Worm (Caenorhabditis elegans) whole organism, L3 larva: ENCODE data around the gene clec-150.

Experiments
- R02D3.7 ChIP-seq: fragments of 150-350 bp; optimal IDR thresholded peaks from 2 replicates; lab custom pipeline; 2014; ENCODE audit warnings: missing biosample characterization, missing genetic modification characterization
- ZK546.5 ChIP-seq: sonication (generic microtip); optimal IDR thresholded peaks from 2 replicates; lab custom pipeline; 2017; ENCODE audit warnings: missing biosample characterization, missing genetic modification characterization
- ama-1 ChIP-seq: fragments of 150-350 bp; optimal IDR thresholded peaks from 2 replicates; lab custom pipeline; 2018
- ceh-16 ChIP-seq: sonication (generic microtip); optimal IDR thresholded peaks from 2 replicates; lab custom pipeline; 2017; ENCODE audit warnings: missing biosample characterization, missing genetic modification characterization
- ceh-28 ChIP-seq: fragments of 150-350 bp; optimal IDR thresholded peaks from 2 replicates; lab custom pipeline; 2014; ENCODE audit warnings: missing biosample characterization, missing genetic modification reagents, missing genetic modification characterization
- ceh-9 ChIP-seq: sonication (generic microtip); optimal IDR thresholded peaks from 2 replicates; lab custom pipeline; 2018; ENCODE audit warnings: missing biosample characterization, missing genetic modification characterization
- daf-12 ChIP-seq: fragments of 150-350 bp; optimal IDR thresholded peaks from 2 replicates; lab custom pipeline; 2014; ENCODE audit warnings: missing biosample characterization, missing genetic modification reagents, missing genetic modification characterization
- egl-27 ChIP-seq: sonication (generic microtip); optimal IDR thresholded peaks from 4 replicates; lab custom pipeline; 2017; ENCODE audit warnings: missing biosample characterization, missing genetic modification reagents, missing genetic modification characterization
- egl-5 ChIP-seq: fragments of 150-350 bp; optimal IDR thresholded peaks from 2 replicates; lab custom pipeline; 2017; ENCODE audit warnings: missing biosample characterization, missing genetic modification reagents, missing genetic modification characterization, inconsistent platforms
- elt-1 ChIP-seq: fragments of 150-350 bp; optimal IDR thresholded peaks from 2 replicates; lab custom pipeline; 2014; ENCODE audit warnings: missing biosample characterization, missing genetic modification characterization
- elt-2 ChIP-seq: sonication (generic microtip); optimal IDR thresholded peaks from 2 replicates; lab custom pipeline; 2016; ENCODE audit warnings: missing genetic modification reagents, mild to moderate bottlenecking, missing genetic modification characterization, missing compliant biosample characterization
- fkh-10 ChIP-seq: sonication (generic microtip); optimal IDR thresholded peaks from 2 replicates; lab custom pipeline; 2017; ENCODE audit warnings: missing biosample characterization, missing genetic modification reagents, missing genetic modification characterization
- fkh-2 ChIP-seq: fragments of 150-350 bp; optimal IDR thresholded peaks from 2 replicates; lab custom pipeline; 2014; ENCODE audit warnings: missing biosample characterization, missing genetic modification reagents, missing genetic modification characterization
- fos-1 ChIP-seq: fragments of 150-350 bp; optimal IDR thresholded peaks from 2 replicates; lab custom pipeline; 2014; ENCODE audit warnings: missing biosample characterization, missing genetic modification characterization
- hmg-11 ChIP-seq: sonication (generic microtip); optimal IDR thresholded peaks from 2 replicates; lab custom pipeline; 2016; ENCODE audit warnings: missing genetic modification characterization, missing compliant biosample characterization
- jun-1 ChIP-seq: fragments of 150-350 bp; optimal IDR thresholded peaks from 2 replicates; lab custom pipeline; 2014; ENCODE audit warnings: missing biosample characterization, missing genetic modification reagents, missing genetic modification characterization
- lin-15B ChIP-seq: fragments of 150-350 bp; optimal IDR thresholded peaks from 2 replicates; lab custom pipeline; 2014; ENCODE audit warnings: missing biosample characterization, missing genetic modification characterization
- lin-39 ChIP-seq: fragments of 150-350 bp; optimal IDR thresholded peaks from 2 replicates; lab custom pipeline; 2018; ENCODE audit warnings: missing biosample characterization, missing genetic modification reagents, missing genetic modification characterization
- lsy-12 ChIP-seq: sonication (generic microtip); optimal IDR thresholded peaks from 2 replicates; lab custom pipeline; 2016; ENCODE audit warnings: mild to moderate bottlenecking, missing genetic modification characterization, missing compliant biosample characterization
- nfya-1 ChIP-seq: sonication (generic microtip); optimal IDR thresholded peaks from 2 replicates; lab custom pipeline; 2017; ENCODE audit warnings: missing genetic modification characterization, mild to moderate bottlenecking, missing compliant biosample characterization, antibody characterized with exemption, moderate library complexity; ENCODE audit not compliant: insufficient read depth
- nhr-11 ChIP-seq: fragments of 150-350 bp; optimal IDR thresholded peaks from 2 replicates; lab custom pipeline; 2014; ENCODE audit warnings: missing biosample characterization, missing genetic modification characterization
- nhr-23 ChIP-seq: fragments of 150-350 bp; optimal IDR thresholded peaks from 2 replicates; lab custom pipeline; 2014; ENCODE audit warnings: missing biosample characterization, missing genetic modification reagents, missing genetic modification characterization
- nhr-237 ChIP-seq: fragments of 150-350 bp; optimal IDR thresholded peaks from 2 replicates; lab custom pipeline; 2014; ENCODE audit warnings: missing biosample characterization, missing genetic modification characterization
- nhr-25 ChIP-seq: sonication (generic microtip); optimal IDR thresholded peaks from 2 replicates; lab custom pipeline; 2017; ENCODE audit warnings: missing biosample characterization, missing genetic modification characterization
- nhr-43 ChIP-seq: sonication (generic microtip); optimal IDR thresholded peaks from 2 replicates; lab custom pipeline; 2016; ENCODE audit warnings: mild to moderate bottlenecking, missing genetic modification characterization, missing compliant biosample characterization; ENCODE audit not compliant: poor library complexity, severe bottlenecking
- nhr-76 ChIP-seq: fragments of 150-350 bp; sonication (generic microtip); optimal IDR thresholded peaks from 5 replicates; lab custom pipeline; 2014; ENCODE audit warnings: missing biosample characterization, missing genetic modification characterization
- nhr-77 ChIP-seq: fragments of 150-350 bp; optimal IDR thresholded peaks from 2 replicates; lab custom pipeline; 2014; ENCODE audit warnings: missing biosample characterization, missing genetic modification characterization
- pha-4 ChIP-seq: fragments of 150-350 bp; optimal IDR thresholded peaks from 2 replicates; lab custom pipeline; 2014; ENCODE audit warnings: missing biosample characterization, missing genetic modification reagents, missing genetic modification characterization
- pqm-1 ChIP-seq: fragments of 150-350 bp; optimal IDR thresholded peaks from 2 replicates; lab custom pipeline; 2017; ENCODE audit warnings: missing biosample characterization, missing genetic modification characterization, inconsistent platforms
- snpc-4 ChIP-seq: fragments of 150-350 bp; optimal IDR thresholded peaks from 2 replicates; lab custom pipeline; 2014; ENCODE audit warnings: missing biosample characterization, missing genetic modification characterization
- tbx-2 ChIP-seq: sonication (generic microtip); optimal IDR thresholded peaks from 2 replicates; lab custom pipeline; 2016; ENCODE audit warnings: mild to moderate bottlenecking, missing genetic modification characterization, missing compliant biosample characterization
- unc-39 ChIP-seq: sonication (generic microtip); optimal IDR thresholded peaks from 4 replicates; lab custom pipeline; 2017; ENCODE audit warnings: missing biosample characterization, missing genetic modification characterization
- unc-62 ChIP-seq: fragments of 150-350 bp; sonication (generic microtip); optimal IDR thresholded peaks from 4 replicates; lab custom pipeline; 2014; ENCODE audit warnings: missing biosample characterization, missing genetic modification reagents, missing genetic modification characterization
- ztf-4 ChIP-seq: fragments of 150-350 bp; optimal IDR thresholded peaks from 2 replicates; lab custom pipeline; 2014; ENCODE audit warnings: missing biosample characterization, missing genetic modification characterization

clec-150 gene

ce11 chrIII:1001297-1001696 is 1.2 kb upstream of the clec-150 start, which contains the start of gene R06B10.7:
Gene R06B10.7 (minus strand): TSS chrIII:1001397.
- no peak for TF ChIP-seq nfya-1 (tag; lab: Kevin White, UChicago)
- no peak for TF ChIP-seq nhr-25
- no peak for TF ChIP-seq unc-39 (tag; lab: Kevin White, UChicago)
- TF ChIP-seq nhr-237 (tag; lab: Kevin White, UChicago) = no peak
- no peak for TF ChIP-seq tbx-2 (tag; lab: Kevin White, UChicago)
- TF ChIP-seq pqm-1 = no peak
- TF ChIP-seq nhr-43 (tag; lab: Kevin White, UChicago) = no peak

- no peak for TF ChIP-seq pha-4
- no peak for TF ChIP-seq unc-62 (GFP tag; lab: Kevin White, UChicago)
- no peak for TF ChIP-seq jun-1 (tag; lab: Kevin White, UChicago)
- no peak for TF ChIP-seq nhr-25
- TF ChIP-seq fkh-2 = no peak
- no peak for TF ChIP-seq lin-15B (tag; lab: Kevin White, UChicago)
- TF ChIP-seq fkh-10 = no peak
- no peak for TF ChIP-seq nhr-76 (tag; lab: Kevin White, UChicago)
- no peak for TF ChIP-seq nhr-11 (tag; lab: Kevin White, UChicago)
- TF ChIP-seq egl-27 (tag; lab: Kevin White, UChicago) = no peak
- TF ChIP-seq R02D3.7 (tag; lab: Kevin White, UChicago) = no peak
- no peak for TF ChIP-seq nhr-43 (tag; lab: Kevin White, UChicago)
- TF ChIP-seq lsy-12 (tag; lab: Kevin White, UChicago) = no peak
- no peak for TF ChIP-seq lin-39 (tag; lab: Kevin White, UChicago)
- TF ChIP-seq nhr-77 = no peak
- no peak for TF ChIP-seq egl-5 (tag; lab: Kevin White, UChicago)
- TF ChIP-seq ceh-16 (tag; lab: Kevin White, UChicago) = no peak
- TF ChIP-seq ztf-4 (tag; lab: Kevin White, UChicago) = no peak
Observed at ce11 chrIII:1004464-1004863, 2.0 kb downstream of the clec-150 start.

ce11 chrIII:1007143-1007905 is 4.8 kb downstream of the clec-150 start:
- TF ChIP-seq egl-5 (tag; lab: Kevin White, UChicago) (no peak), egl-27 (tag; lab: Kevin White, UChicago) (no peak), fos-1 (tag; lab: Kevin White, UChicago) (no peak), elt-1 (no peak), pha-4 (no peak), nhr-76 (tag; lab: Kevin White, UChicago) (no peak), lsy-12 (tag; lab: Kevin White, UChicago) (no peak), lin-15B (tag; lab: Kevin White, UChicago) (no peak), lin-39 (tag; lab: Kevin White, UChicago) (no peak), R02D3.7 (tag; lab: Kevin White, UChicago) (no peak), ceh-9 (tag; lab: Kevin White, UChicago) (no peak), elt-2 (tag; lab: Kevin White, UChicago) (no peak), nhr-11 (tag; lab: Kevin White, UChicago) (no peak), unc-62 (GFP tag; lab: Kevin White, UChicago) (no peak), ama-1 (lab: Kevin White, UChicago) (no peak), ZK546.5 (tag; lab: Kevin White, UChicago) (no peak)

- TF ChIP-seq snpc-4 (tag; lab: Kevin White, UChicago) (no peak), nhr-11 (tag; lab: Kevin White, UChicago) (no peak), ztf-4 (tag; lab: Kevin White, UChicago) (no peak), nhr-76 (tag; lab: Kevin White, UChicago) (no peak), ceh-28 (tag; lab: Kevin White, UChicago) (no peak), hmg-11 (tag; lab: Kevin White, UChicago) (no peak), nhr-23 (tag; lab: Kevin White, UChicago) (no peak), unc-62 (GFP tag; lab: Kevin White, UChicago) (no peak), daf-12 (tag; lab: Kevin White, UChicago) (no peak), nhr-43 (tag; lab: Kevin White, UChicago) (no peak), fos-1 (tag; lab: Kevin White, UChicago) (no peak), egl-5 (tag; lab: Kevin White, UChicago) (no peak)
Observed at ce11 chrIII:1008091-1008490, 5.6 kb downstream of the clec-150 start, which contains the start of gene clc-27. Gene clc-27 (plus strand): TSS chrIII:1008391.
